Worm (Caenorhabditis elegans) whole organism, midembryonic: ENCODE measurements around the gene cutl-22.

Experiments used
- T22C8.4 ChIP-seq: fragments of 200-800 bp; sonication (Bioruptor generic); IDR thresholded peaks from 2 replicates; pipeline ENCODE4 v1.3.6; 2022; ENCODE audit warnings: missing genetic modification characterization, missing compliant biosample characterization
- cog-1 ChIP-seq: sonication (generic microtip); optimal IDR thresholded peaks from 2 replicates; lab custom pipeline; 2016; ENCODE audit warnings: missing genetic modification characterization, missing compliant biosample characterization
- flt-1 ChIP-seq: fragments of 200-800 bp; sonication (Bioruptor generic); IDR thresholded peaks from 2 replicates; pipeline ENCODE4 v1.3.6; 2022; ENCODE audit warnings: missing genetic modification characterization, missing compliant biosample characterization
- klf-2 ChIP-seq: fragments of 200-800 bp; sonication (Bioruptor generic); conservative IDR thresholded peaks from 2 replicates; pipeline ENCODE4 v1.3.6; 2022; ENCODE audit warnings: missing genetic modification reagents, missing genetic modification characterization, missing compliant biosample characterization
- med-1 ChIP-seq: sonication (generic microtip); optimal IDR thresholded peaks from 2 replicates; lab custom pipeline; 2017; ENCODE audit warnings: missing genetic modification characterization, mild to moderate bottlenecking, missing compliant biosample characterization, antibody characterized with exemption, missing genetic modification reagents; ENCODE audit not compliant: insufficient read depth
- ref-1 ChIP-seq: fragments of 200-800 bp; sonication (Bioruptor generic); conservative IDR thresholded peaks from 2 replicates; pipeline ENCODE4 v1.3.6; 2022; ENCODE audit warnings: missing genetic modification reagents, missing genetic modification characterization, missing compliant biosample characterization
- tab-1 ChIP-seq: fragments of 200-800 bp; sonication (Bioruptor generic); IDR thresholded peaks from 2 replicates; pipeline ENCODE4 v1.3.6; 2022; ENCODE audit warnings: missing genetic modification characterization, missing compliant biosample characterization
- ztf-23 ChIP-seq: fragments of 200-800 bp; sonication (Bioruptor generic); IDR thresholded peaks from 2 replicates; pipeline ENCODE4 v1.3.6; 2022; ENCODE audit warnings: missing genetic modification reagents, missing genetic modification characterization, missing compliant biosample characterization
- ztf-29 ChIP-seq: fragments of 200-800 bp; sonication (Bioruptor generic); IDR thresholded peaks from 2 replicates; pipeline ENCODE4 v1.3.6; 2022; ENCODE audit warnings: missing genetic modification reagents, missing genetic modification characterization, missing compliant biosample characterization

cutl-22 gene

ce11 chrV:1170591-1170990 is 29.1 kb downstream of the cutl-22 start:
- TF ChIP-seq tab-1 (no peak), ref-1 (GFP tag; lab: Robert Waterston, UW) (no peak), ztf-23 (no peak), med-1 (GFP tag; lab: Kevin White, UChicago) (no peak)

- TF ChIP-seq T22C8.4 (GFP tag; lab: Robert Waterston, UW) (no peak), flt-1 (GFP tag; lab: Robert Waterston, UW) (no peak), klf-2 (GFP tag; lab: Robert Waterston, UW) (no peak), med-1 (GFP tag; lab: Kevin White, UChicago) (no peak), ref-1 (GFP tag; lab: Robert Waterston, UW) (no peak), tab-1 (no peak), ztf-23 (no peak), ztf-29 (no peak), cog-1 (tag; lab: Kevin White, UChicago) (no peak)
Observed at ce11 chrV:1176277-1176839, 34.8 kb downstream of the cutl-22 start, which contains the start of gene T21H3.1. Gene T21H3.1, plus strand, starts transcription at chrV:1176724.

- TF ChIP-seq med-1 (GFP tag; lab: Kevin White, UChicago) (no peak), klf-2 (GFP tag; lab: Robert Waterston, UW) (no peak), flt-1 (GFP tag; lab: Robert Waterston, UW) (no peak), tab-1 (no peak), ref-1 (GFP tag; lab: Robert Waterston, UW) (no peak), T22C8.4 (GFP tag; lab: Robert Waterston, UW) (no peak), ztf-23 (no peak), ztf-29 (no peak), cog-1 (tag; lab: Kevin White, UChicago) (no peak)
Observed at ce11 chrV:1179279-1179678, 37.7 kb downstream of the cutl-22 start, which contains the start of gene F25A2.1. Gene F25A2.1, plus strand, starts transcription at chrV:1179579.

- TF ChIP-seq tab-1 (no peak), ref-1 (GFP tag; lab: Robert Waterston, UW) (no peak), flt-1 (GFP tag; lab: Robert Waterston, UW) (no peak), T22C8.4 (GFP tag; lab: Robert Waterston, UW) (no peak), med-1 (GFP tag; lab: Kevin White, UChicago) (no peak), ztf-23 (no peak), klf-2 (GFP tag; lab: Robert Waterston, UW) (no peak)
Observed at ce11 chrV:1195995-1196394, 54.5 kb downstream of the cutl-22 start, which contains the start of the genes wrb-1 and Y50D4A.4. Gene wrb-1, plus strand, starts transcription at chrV:1196072. Gene Y50D4A.4, minus strand, starts transcription at chrV:1196127.
